Worm (Caenorhabditis elegans) whole organism, young adult: ENCODE measurements around the gene hex-3.

Experiments used
- B0336.3 ChIP-seq: fragments of 200-800 bp; sonication (Bioruptor generic); IDR thresholded peaks from 2 replicates; pipeline ENCODE4 v1.3.6; 2022; ENCODE audit warnings: missing genetic modification characterization, missing compliant biosample characterization
- F33H1.4 ChIP-seq: fragments of 200-800 bp; sonication (Bioruptor generic); IDR thresholded peaks from 2 replicates; pipeline ENCODE4 v1.3.6; 2022; ENCODE audit warnings: missing genetic modification reagents, missing genetic modification characterization, missing compliant biosample characterization
- F52B5.7 ChIP-seq: sonication (generic microtip); optimal IDR thresholded peaks from 2 replicates; lab custom pipeline; 2016; ENCODE audit warnings: mild to moderate bottlenecking, missing genetic modification characterization, missing compliant biosample characterization
- F55B11.4 ChIP-seq: sonication (generic microtip); optimal IDR thresholded peaks from 2 replicates; lab custom pipeline; 2016; ENCODE audit warnings: missing compliant biosample characterization, missing genetic modification characterization, borderline replicate concordance; ENCODE audit not compliant: insufficient read depth
- T07F8.4 ChIP-seq: sonication (generic microtip); optimal IDR thresholded peaks from 2 replicates; lab custom pipeline; 2016; ENCODE audit warnings: mild to moderate bottlenecking, missing genetic modification characterization, moderate library complexity, missing compliant biosample characterization
- atf-7 ChIP-seq: sonication (generic microtip); optimal IDR thresholded peaks from 2 replicates; lab custom pipeline; 2017; ENCODE audit warnings: mild to moderate bottlenecking, missing genetic modification characterization, missing compliant biosample characterization
- athp-1 ChIP-seq: sonication (generic microtip); optimal IDR thresholded peaks from 2 replicates; lab custom pipeline; 2017; ENCODE audit warnings: mild to moderate bottlenecking, missing genetic modification characterization, missing compliant biosample characterization
- attf-6 ChIP-seq: fragments of 200-800 bp; sonication (Bioruptor generic); IDR thresholded peaks from 2 replicates; pipeline ENCODE4 v1.3.6; 2022; ENCODE audit warnings: missing genetic modification reagents, missing genetic modification characterization, missing compliant biosample characterization
- cebp-1 ChIP-seq, 2 experiments: fragments of 200-800 bp in 1 of 2; sonication (Bioruptor generic) in 1 of 2; sonication (generic microtip) in 1 of 2; IDR thresholded peaks in 1 of 2; optimal IDR thresholded peaks in 1 of 2; 2 replicates each; pipeline versions ENCODE4 v1.3.6 to Lab custom; 2017 to 2022; ENCODE audit warnings: missing compliant biosample characterization in 2 of 2, missing genetic modification characterization in 2 of 2, mild to moderate bottlenecking in 1 of 2, missing genetic modification reagents in 1 of 2, moderate library complexity in 1 of 2
- ceh-27 ChIP-seq: fragments of 200-800 bp; sonication (Bioruptor generic); optimal IDR thresholded peaks from 2 replicates; lab custom pipeline; 2018; ENCODE audit warnings: mild to moderate bottlenecking, missing genetic modification characterization, moderate library complexity, missing compliant biosample characterization
- die-1 ChIP-seq: sonication (generic microtip); optimal IDR thresholded peaks from 2 replicates; lab custom pipeline; 2016; ENCODE audit warnings: missing genotype, mild to moderate bottlenecking, missing genetic modification characterization, missing compliant biosample characterization
- egl-18 ChIP-seq: fragments of 200-800 bp; sonication (Bioruptor generic); IDR thresholded peaks from 2 replicates; pipeline ENCODE4 v1.3.6; 2022; ENCODE audit warnings: missing genetic modification reagents, missing genetic modification characterization, missing compliant biosample characterization
- egl-44 ChIP-seq: fragments of 200-800 bp; sonication (Bioruptor generic); IDR thresholded peaks from 2 replicates; pipeline ENCODE4 v1.3.6; 2022; ENCODE audit warnings: missing genetic modification reagents, missing genetic modification characterization, missing compliant biosample characterization
- hlh-12 ChIP-seq: sonication (generic microtip); optimal IDR thresholded peaks from 2 replicates; lab custom pipeline; 2016; ENCODE audit warnings: missing genetic modification characterization, missing compliant biosample characterization
- hlh-26 ChIP-seq: fragments of 200-800 bp; sonication (Bioruptor generic); conservative IDR thresholded peaks from 2 replicates; pipeline ENCODE4 v1.3.6; 2022; ENCODE audit warnings: missing genetic modification reagents, missing genetic modification characterization, missing compliant biosample characterization
- let-607 ChIP-seq, 2 experiments: fragments of 200-800 bp in 1 of 2; sonication (Bioruptor generic) in 1 of 2; sonication (generic microtip) in 1 of 2; optimal IDR thresholded peaks; 2 replicates each; lab custom pipeline; 2016 to 2018; ENCODE audit warnings: mild to moderate bottlenecking in 2 of 2, missing compliant biosample characterization in 2 of 2, missing genetic modification characterization in 2 of 2, moderate library complexity in 2 of 2, missing genotype in 1 of 2
- lin-40 ChIP-seq: sonication (generic microtip); optimal IDR thresholded peaks from 2 replicates; lab custom pipeline; 2016; ENCODE audit warnings: missing genetic modification characterization, mild to moderate bottlenecking, missing compliant biosample characterization, missing genotype, missing genetic modification reagents
- lin-54 ChIP-seq: fragments of 200-800 bp; sonication (Bioruptor generic); optimal IDR thresholded peaks from 2 replicates; lab custom pipeline; 2018; ENCODE audit warnings: mild to moderate bottlenecking, missing genetic modification characterization, missing compliant biosample characterization
- lsy-27 ChIP-seq: sonication (generic microtip); optimal IDR thresholded peaks from 2 replicates; lab custom pipeline; 2017; ENCODE audit warnings: missing genetic modification characterization, mild to moderate bottlenecking, missing compliant biosample characterization, antibody characterized with exemption, missing genotype, borderline replicate concordance; ENCODE audit not compliant: insufficient read depth
- madf-6 ChIP-seq: fragments of 200-800 bp; sonication (Bioruptor generic); IDR thresholded peaks from 2 replicates; pipeline ENCODE4 v1.3.6; 2022; ENCODE audit warnings: missing genetic modification reagents, missing genetic modification characterization, missing compliant biosample characterization
- mxl-1 ChIP-seq: sonication (generic microtip); optimal IDR thresholded peaks from 2 replicates; lab custom pipeline; 2016; ENCODE audit warnings: missing genetic modification characterization, missing compliant biosample characterization
- nhr-179 ChIP-seq: sonication (generic microtip); optimal IDR thresholded peaks from 2 replicates; lab custom pipeline; 2016; ENCODE audit warnings: mild to moderate bottlenecking, missing genetic modification characterization, missing compliant biosample characterization
- nhr-80 ChIP-seq: sonication (generic microtip); optimal IDR thresholded peaks from 2 replicates; lab custom pipeline; 2016; ENCODE audit warnings: missing genetic modification characterization, missing compliant biosample characterization
- pbrm-1 ChIP-seq: fragments of 200-800 bp; sonication (Bioruptor generic); IDR thresholded peaks from 2 replicates; pipeline ENCODE4 v1.3.6; 2022; ENCODE audit warnings: missing genetic modification reagents, missing genetic modification characterization, missing compliant biosample characterization
- pha-4 ChIP-seq: fragments of 150-350 bp; sonication (generic microtip); optimal IDR thresholded peaks from 2 replicates; lab custom pipeline; 2014; ENCODE audit warnings: missing biosample characterization, missing genetic modification reagents, missing genetic modification characterization
- rcor-1 ChIP-seq: fragments of 200-800 bp; sonication (Bioruptor generic); IDR thresholded peaks from 2 replicates; pipeline ENCODE4 v1.3.6; 2022; ENCODE audit warnings: missing genetic modification reagents, missing genetic modification characterization, missing compliant biosample characterization
- repo-1 ChIP-seq: sonication (generic microtip); optimal IDR thresholded peaks from 2 replicates; lab custom pipeline; 2017; ENCODE audit warnings: mild to moderate bottlenecking, missing genetic modification characterization, missing compliant biosample characterization
- rpc-1 ChIP-seq, 2 experiments: fragments of 150-350 bp in 1 of 2; sonication (generic microtip) in 1 of 2; optimal IDR thresholded peaks; 2 replicates each; lab custom pipeline; 2014 to 2018; ENCODE audit warnings: missing biosample characterization in 1 of 2, missing genetic modification characterization in 1 of 2, missing genetic modification reagents in 1 of 2, missing genotype in 1 of 2
- sdz-38 ChIP-seq: sonication (generic microtip); optimal IDR thresholded peaks from 2 replicates; lab custom pipeline; 2016; ENCODE audit warnings: missing genotype, missing genetic modification characterization, missing compliant biosample characterization
- snpc-4 ChIP-seq, 5 experiments: fragments of 150-350 bp in 1 of 5; sonication (generic microtip) in 4 of 5; optimal IDR thresholded peaks; 2 replicates each; lab custom pipeline; 2014 to 2018; ENCODE audit warnings: missing genetic modification characterization in 5 of 5, missing biosample characterization in 3 of 5, antibody characterized with exemption in 2 of 5, mild to moderate bottlenecking in 2 of 5, missing compliant biosample characterization in 2 of 5, missing genotype in 2 of 5, moderate library complexity in 2 of 5, missing genetic modification reagents in 1 of 5
- tlf-1 ChIP-seq: fragments of 200-800 bp; sonication (Bioruptor generic); optimal IDR thresholded peaks from 2 replicates; lab custom pipeline; 2018; ENCODE audit warnings: mild to moderate bottlenecking, missing genetic modification characterization, missing compliant biosample characterization
- zfh-2 ChIP-seq: fragments of 200-800 bp; sonication (Bioruptor generic); conservative IDR thresholded peaks from 2 replicates; pipeline ENCODE4 v1.3.6; 2022; ENCODE audit warnings: missing genetic modification reagents, missing genetic modification characterization, missing compliant biosample characterization
- ztf-28 ChIP-seq: fragments of 200-800 bp; sonication (Bioruptor generic); IDR thresholded peaks from 2 replicates; pipeline ENCODE4 v1.3.6; 2022; ENCODE audit warnings: missing genetic modification reagents, missing genetic modification characterization, missing compliant biosample characterization

Gene hex-3

ce11 chrIII:10820592-10821242 lies 28.3 kb upstream of the hex-3 start (continued):
- TF ChIP-seq egl-18 (GFP tag; lab: Robert Waterston, UW): no peak
- no peak for TF ChIP-seq die-1 (tag; lab: Kevin White, UChicago)
- TF ChIP-seq pbrm-1 (GFP tag; lab: Robert Waterston, UW): no peak

ce11 chrIII:10822494-10823113 lies 26.4 kb upstream of the hex-3 start:
- TF ChIP-seq pha-4 (peak; percentile 0), nhr-80 (tag; lab: Kevin White, UChicago) (peak; percentile 79), lin-40 (tag; lab: Kevin White, UChicago) (peak; percentile 39), snpc-4 (GFP tag; optimal IDR thresholded peaks at IDR 0.05; lab: Kevin White, UChicago) (no peak), snpc-4 (tag; optimal IDR thresholded peaks at IDR 0.05; lab: Kevin White, UChicago) (no peak), sdz-38 (tag; lab: Kevin White, UChicago) (no peak), lin-54 (GFP tag; lab: Kevin White, UChicago) (peak; percentile 6), egl-44 (GFP tag; lab: Robert Waterston, UW) (no peak), let-607 (tag; optimal IDR thresholded peaks at IDR 0.05; lab: Kevin White, UChicago) (peak in 1 of 2 experiments; percentile 44), atf-7 (tag; lab: Kevin White, UChicago) (peak; percentile 1)

- TF ChIP-seq repo-1 (tag; lab: Kevin White, UChicago) (no peak), lin-40 (tag; lab: Kevin White, UChicago) (no peak), ztf-28 (GFP tag; lab: Robert Waterston, UW) (no peak), madf-6 (GFP tag; lab: Robert Waterston, UW) (no peak), lsy-27 (no peak), F33H1.4 (GFP tag; lab: Robert Waterston, UW) (no peak), rcor-1 (GFP tag; lab: Robert Waterston, UW) (no peak), athp-1 (tag; lab: Kevin White, UChicago) (no peak), mxl-1 (tag; lab: Kevin White, UChicago) (no peak), hlh-12 (tag; lab: Kevin White, UChicago) (no peak), nhr-179 (tag; lab: Kevin White, UChicago) (no peak)
These were observed 24.8 kb upstream of the hex-3 start for ce11 chrIII:10824206-10824605.

- no peak for TF ChIP-seq hlh-26 (GFP tag; lab: Robert Waterston, UW)
- no peak for TF ChIP-seq B0336.3 (GFP tag; lab: Robert Waterston, UW)
- no peak for TF ChIP-seq rpc-1 (optimal IDR thresholded peaks at IDR 0.05; lab: Kevin White, UChicago)
- TF ChIP-seq rpc-1 (tag; optimal IDR thresholded peaks at IDR 0.05; lab: Kevin White, UChicago): no peak
- TF ChIP-seq, all 124 proteins: peak for 0
These were observed 23.9 kb upstream of the hex-3 start for ce11 chrIII:10825088-10825487.

- TF ChIP-seq pha-4: no peak
- no peak for TF ChIP-seq cebp-1 (GFP tag; IDR thresholded peaks at IDR 0.05; lab: Robert Waterston, UW)
- no peak for TF ChIP-seq cebp-1 (tag; optimal IDR thresholded peaks at IDR 0.05; lab: Kevin White, UChicago)
- TF ChIP-seq F52B5.7 (tag; lab: Kevin White, UChicago): no peak
- TF ChIP-seq atf-7 (tag; lab: Kevin White, UChicago): no peak
- no peak for TF ChIP-seq tlf-1 (GFP tag; lab: Kevin White, UChicago)
- no peak for TF ChIP-seq F55B11.4 (tag; lab: Kevin White, UChicago)
- TF ChIP-seq T07F8.4: no peak
- no peak for TF ChIP-seq ceh-27 (GFP tag; lab: Kevin White, UChicago)
- no peak for TF ChIP-seq zfh-2 (GFP tag; lab: Robert Waterston, UW)
- no peak for TF ChIP-seq attf-6 (GFP tag; lab: Robert Waterston, UW)
- no peak for TF ChIP-seq nhr-179 (tag; lab: Kevin White, UChicago)
- TF ChIP-seq, all 124 proteins: peak for 0
These were observed 17.5 kb upstream of the hex-3 start for ce11 chrIII:10831483-10831882.
